Worm (Caenorhabditis elegans): ENCODE data around the gene pqn-54.

DNA sequence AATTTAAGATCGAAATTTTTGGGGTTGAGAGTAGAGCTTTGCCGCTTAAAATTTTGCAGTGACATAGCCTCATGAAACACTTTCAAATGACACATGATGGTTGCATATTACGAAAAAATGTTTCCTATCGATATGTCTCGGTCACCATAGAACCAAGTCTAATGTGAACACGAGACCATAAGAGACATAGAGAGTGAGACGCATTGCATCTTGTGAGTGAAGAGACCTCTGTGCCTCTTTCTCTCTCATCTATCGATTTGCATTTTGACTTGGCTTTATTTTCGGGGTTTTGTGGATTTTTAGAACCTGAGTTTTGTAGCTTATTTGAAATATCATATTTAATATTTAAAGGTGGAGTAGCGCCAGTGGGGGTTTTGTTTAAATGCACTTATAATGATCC is 2.2 kb downstream of the pqn-54 start:
- TF ChIP-seq nfya-1 (tag; optimal IDR thresholded peaks at IDR 0.05; ENCODE audit: insufficient read depth), result peak; percentile 47
- no peak for TF ChIP-seq fos-1 (tag; optimal IDR thresholded peaks at IDR 0.05)
- TF ChIP-seq unc-62 (GFP tag; optimal IDR thresholded peaks at IDR 0.05), result no peak
- TF ChIP-seq jun-1 (tag; optimal IDR thresholded peaks at IDR 0.05), result no peak
- TF ChIP-seq ceh-9 (tag; optimal IDR thresholded peaks at IDR 0.05), result no peak
- no peak for TF ChIP-seq fkh-10 (GFP tag; optimal IDR thresholded peaks at IDR 0.05)
- no peak for TF ChIP-seq nhr-25 (tag; optimal IDR thresholded peaks at IDR 0.05)
- no peak for TF ChIP-seq mml-1 (tag; optimal IDR thresholded peaks at IDR 0.05)

Data from whole organism, L3 larva.